Fruit fly (Drosophila melanogaster): ENCODE data around the gene CG15553.

- TF ChIP-seq lola (GFP tag; optimal IDR thresholded peaks at IDR 0.05): no peak
- no peak for TF ChIP-seq usp (GFP tag; optimal IDR thresholded peaks at IDR 0.05)
- no peak for TF ChIP-seq Abd-B (GFP tag; optimal IDR thresholded peaks at IDR 0.05)
- TF ChIP-seq foxo (GFP tag; optimal IDR thresholded peaks at IDR 0.05): no peak
- no peak for TF ChIP-seq psq (GFP tag; optimal IDR thresholded peaks at IDR 0.05)
Measured at dm6 chr3R:31123315-31123714, 22.3 kb upstream of the CG15553 start, which contains the start of gene Prosalpha3T.

All from whole organism, wandering third instar larva.